Worm (Caenorhabditis elegans): ENCODE data around the gene T05A8.7.

Gene T05A8.7

DNA sequence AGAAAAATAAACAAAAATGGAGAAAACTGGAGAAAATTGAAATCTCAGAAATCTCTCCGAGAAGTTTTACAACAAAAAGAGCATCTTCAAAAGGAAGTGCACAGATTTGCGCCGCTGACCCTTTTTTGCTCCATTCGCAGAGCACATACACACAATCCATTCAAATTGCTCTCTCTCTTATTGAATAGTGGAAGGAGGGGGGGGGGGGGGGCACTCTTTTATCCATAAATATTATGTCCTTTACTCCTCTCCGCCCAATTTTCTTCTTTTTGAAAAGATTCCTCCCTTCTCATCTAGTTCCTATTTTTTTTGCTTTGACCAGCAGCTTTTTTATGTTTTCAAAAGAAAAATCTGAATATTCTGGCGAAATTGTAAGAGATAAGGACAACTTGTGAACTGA, 47.1 kb downstream of the T05A8.7 start:
- no peak for TF ChIP-seq tbx-11 (GFP tag; IDR thresholded peaks at IDR 0.05)
- no peak for TF ChIP-seq flt-1 (GFP tag; IDR thresholded peaks at IDR 0.05)
- no peak for TF ChIP-seq scrt-1 (GFP tag; IDR thresholded peaks at IDR 0.05)
- no peak for TF ChIP-seq ceh-13 (GFP tag; optimal IDR thresholded peaks at IDR 0.05)
- no peak for TF ChIP-seq F13C5.2 (tag; optimal IDR thresholded peaks at IDR 0.05)
- no peak for TF ChIP-seq hmg-4 (GFP tag; optimal IDR thresholded peaks at IDR 0.05)
- TF ChIP-seq tra-4 (tag; optimal IDR thresholded peaks at IDR 0.05): no peak
- no peak for TF ChIP-seq pes-1 (GFP tag; IDR thresholded peaks at IDR 0.05)
- TF ChIP-seq tbx-37 (GFP tag; conservative IDR thresholded peaks at IDR 0.05): no peak
- TF ChIP-seq hnd-1 (tag; optimal IDR thresholded peaks at IDR 0.05): no peak

DNA sequence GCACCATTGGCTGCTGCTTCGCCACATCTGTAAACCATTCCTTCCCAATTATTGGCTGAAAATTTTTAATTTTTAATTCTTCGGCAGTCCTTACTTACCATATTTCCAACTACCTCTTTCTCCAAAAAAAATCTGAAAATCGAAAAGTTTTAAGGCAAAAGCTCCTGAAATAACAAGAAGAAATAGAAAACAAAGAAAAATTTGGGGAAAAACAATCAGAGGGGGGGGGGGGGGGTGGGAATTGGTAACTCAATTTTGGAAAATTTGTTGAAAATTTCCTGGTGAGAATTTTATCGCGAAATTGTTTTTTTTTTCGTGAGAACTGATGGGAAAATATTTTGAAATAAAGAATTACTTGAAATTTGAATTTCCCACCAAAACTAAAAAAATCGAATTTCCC, 49.7 kb downstream of the T05A8.7 start, which contains the start of gene set-11:
TSS of gene set-11 (minus strand) at position 101 of the 400 bp plus-strand sequence.
- TF ChIP-seq hnd-1 (tag; optimal IDR thresholded peaks at IDR 0.05) (no peak), sea-1 (GFP tag; conservative IDR thresholded peaks at IDR 0.05) (no peak), F13C5.2 (tag; optimal IDR thresholded peaks at IDR 0.05) (no peak), ceh-13 (GFP tag; optimal IDR thresholded peaks at IDR 0.05) (no peak), tbx-37 (GFP tag; conservative IDR thresholded peaks at IDR 0.05) (no peak), ets-7 (tag; optimal IDR thresholded peaks at IDR 0.05) (no peak), aly-1 (tag; optimal IDR thresholded peaks at IDR 0.05) (no peak), ceh-36 (tag; optimal IDR thresholded peaks at IDR 0.05) (no peak), hmg-4 (GFP tag; optimal IDR thresholded peaks at IDR 0.05) (no peak), scrt-1 (GFP tag; IDR thresholded peaks at IDR 0.05) (no peak), tra-4 (tag; optimal IDR thresholded peaks at IDR 0.05) (no peak), pes-1 (GFP tag; IDR thresholded peaks at IDR 0.05) (no peak), flt-1 (GFP tag; IDR thresholded peaks at IDR 0.05) (no peak), tbx-11 (GFP tag; IDR thresholded peaks at IDR 0.05) (no peak), B0310.2 (tag; optimal IDR thresholded peaks at IDR 0.05) (no peak), hmbx-1 (tag; optimal IDR thresholded peaks at IDR 0.05) (no peak)
